Worm (Caenorhabditis elegans): ENCODE results near the gene Y67A10A.7.

Y67A10A.7 gene

DNA sequence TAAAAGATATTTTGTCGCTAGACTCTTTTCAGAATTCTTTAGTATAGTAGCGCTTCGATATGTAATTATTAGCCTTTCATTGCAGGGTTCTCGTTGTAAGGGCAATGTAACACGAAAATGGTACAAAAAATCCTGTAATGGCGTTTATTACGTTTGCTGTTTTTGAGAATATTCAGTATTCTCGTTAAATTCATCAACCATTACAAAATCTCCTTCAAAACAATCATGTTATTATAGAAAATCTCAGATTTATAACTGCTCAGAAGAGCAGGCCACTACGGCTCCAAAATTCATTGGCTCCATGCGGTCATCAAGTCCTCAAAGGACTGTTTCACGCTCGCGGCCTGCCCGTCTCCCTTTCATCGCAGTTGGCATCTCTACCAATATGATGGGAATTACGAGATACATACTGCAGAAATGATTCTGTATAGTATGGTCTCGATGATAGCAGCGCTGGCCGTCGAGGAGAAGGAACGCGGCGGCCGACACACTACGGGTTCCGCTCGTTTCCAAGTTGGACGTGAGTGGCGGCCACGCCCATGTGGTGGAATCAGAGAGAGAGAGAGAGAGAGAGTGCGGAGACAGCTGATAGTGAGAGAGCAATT, 47.1 kb upstream of the Y67A10A.7 start (continued):
- 0 out of 2 replicates have a peak, but pooled peaks have one; percentile 56 for TF ChIP-seq K11D2.4 (GFP tag; IDR thresholded peaks at IDR 0.05)
- peak; percentile 87 for TF ChIP-seq him-1 (tag; optimal IDR thresholded peaks at IDR 0.05)
- peak; percentile 84 for TF ChIP-seq tbp1 (GFP tag; optimal IDR thresholded peaks at IDR 0.05)
- TF ChIP-seq nhr-27 (tag; optimal IDR thresholded peaks at IDR 0.05), result no peak
- TF ChIP-seq F37B4.10 (GFP tag; IDR thresholded peaks at IDR 0.05), result no peak
- TF ChIP-seq ceh-91 (GFP tag; IDR thresholded peaks at IDR 0.05), result peak; percentile 53; the same call in 1 of the 2 replicates
- peak; percentile 25 for TF ChIP-seq zim-3 (tag; optimal IDR thresholded peaks at IDR 0.05)
- TF ChIP-seq unc-130 (GFP tag; optimal IDR thresholded peaks at IDR 0.05), result peak; percentile 33
- TF ChIP-seq sptf-2 (GFP tag; optimal IDR thresholded peaks at IDR 0.05), result no peak
- no peak for TF ChIP-seq nhr-179 (tag; optimal IDR thresholded peaks at IDR 0.05)
- TF ChIP-seq lin-54 (GFP tag; optimal IDR thresholded peaks at IDR 0.05), result peak; percentile 82
- TF ChIP-seq F57C9.4 (tag; optimal IDR thresholded peaks at IDR 0.05), result no peak
- TF ChIP-seq lir-1 (GFP tag; conservative IDR thresholded peaks at IDR 0.05), result peak; percentile 80
- TF ChIP-seq F39B2.1 (GFP tag; IDR thresholded peaks at IDR 0.05), result peak; percentile 45; the same call in 1 of the 2 replicates
- peak; percentile 35 for TF ChIP-seq T07F8.4 (tag; optimal IDR thresholded peaks at IDR 0.05)
- peak; percentile 34 for TF ChIP-seq T26A5.8 (tag; optimal IDR thresholded peaks at IDR 0.05)
- peak; percentile 27 for TF ChIP-seq madf-8 (GFP tag; conservative IDR thresholded peaks at IDR 0.05)
- TF ChIP-seq madf-10 (tag; optimal IDR thresholded peaks at IDR 0.05), result peak; percentile 65
- TF ChIP-seq ama-1 (optimal IDR thresholded peaks at IDR 0.05), result no peak
- no peak for TF ChIP-seq ama-1 (GFP tag; optimal IDR thresholded peaks at IDR 0.05)
- peak; percentile 61 for TF ChIP-seq ZK185.1 (tag; optimal IDR thresholded peaks at IDR 0.05; ENCODE audit: poor library complexity, severe bottlenecking)
- peak; percentile 77 for TF ChIP-seq ztf-18 (tag; optimal IDR thresholded peaks at IDR 0.05)
- peak; percentile 96 for TF ChIP-seq Y56A3A.18 (GFP tag; IDR thresholded peaks at IDR 0.05)
- TF ChIP-seq sea-2 (GFP tag; IDR thresholded peaks at IDR 0.05), result no peak
- TF ChIP-seq lin-40 (tag; optimal IDR thresholded peaks at IDR 0.05), result no peak
- peak; percentile 5 for TF ChIP-seq efl-1 (GFP tag; optimal IDR thresholded peaks at IDR 0.05)
- TF ChIP-seq bed-2 (GFP tag; IDR thresholded peaks at IDR 0.05), result peak; percentile 43; the same call in 1 of the 2 replicates
- peak; percentile 33 for TF ChIP-seq K12H6.12 (tag; optimal IDR thresholded peaks at IDR 0.05)
- TF ChIP-seq ceh-100 (GFP tag; IDR thresholded peaks at IDR 0.05), result peak; percentile 82
- TF ChIP-seq ccch-3 (GFP tag; optimal IDR thresholded peaks at IDR 0.05), result no peak
- TF ChIP-seq fkh-3 (tag; optimal IDR thresholded peaks at IDR 0.05), result no peak
- no peak; the same call in 1 of the 2 replicates for TF ChIP-seq egl-44 (GFP tag; IDR thresholded peaks at IDR 0.05)
- TF ChIP-seq rcor-1 (GFP tag; IDR thresholded peaks at IDR 0.05), result peak; percentile 95
- TF ChIP-seq unc-62 (GFP tag; optimal IDR thresholded peaks at IDR 0.05), result no peak
- TF ChIP-seq die-1 (tag; optimal IDR thresholded peaks at IDR 0.05), result peak; percentile 57
- peak; percentile 54 for TF ChIP-seq hrde-1 (tag; optimal IDR thresholded peaks at IDR 0.05; ENCODE audit: borderline replicate concordance)
- TF ChIP-seq ztf-26 (tag; optimal IDR thresholded peaks at IDR 0.05), result peak; percentile 72
- peak; percentile 18 for TF ChIP-seq F23B12.7 (tag; optimal IDR thresholded peaks at IDR 0.05; ENCODE audit: insufficient read depth)
- TF ChIP-seq hmg-1.2 (GFP tag; IDR thresholded peaks at IDR 0.05), result peak; percentile 93
- TF ChIP-seq ceh-58 (GFP tag; IDR thresholded peaks at IDR 0.05), result no peak
- peak; percentile 80 for TF ChIP-seq nhr-80 (tag; optimal IDR thresholded peaks at IDR 0.05)
- TF ChIP-seq athp-1 (tag; optimal IDR thresholded peaks at IDR 0.05), result peak; percentile 20
- peak; percentile 71 for TF ChIP-seq mes-4 (tag; optimal IDR thresholded peaks at IDR 0.05)
- no peak for TF ChIP-seq F10E7.11 (tag; optimal IDR thresholded peaks at IDR 0.05)
- TF ChIP-seq cebp-2 (GFP tag; IDR thresholded peaks at IDR 0.05), result peak; percentile 99
- TF ChIP-seq let-607 (tag; optimal IDR thresholded peaks at IDR 0.05), result peak; percentile 19 to 77
- 0 out of 2 replicates have a peak, but pooled peaks have one; percentile 46 for TF ChIP-seq ztf-28 (GFP tag; IDR thresholded peaks at IDR 0.05)
- TF ChIP-seq nfya-1 (tag; optimal IDR thresholded peaks at IDR 0.05; ENCODE audit: borderline replicate concordance, insufficient read depth), result no peak
- peak; percentile 98 for TF ChIP-seq lin-26 (GFP tag; IDR thresholded peaks at IDR 0.05)
